Worm (Caenorhabditis elegans) whole organism, mixed stage, embryonic: ENCODE data around the gene fbxa-126.

Experiments
- M03D4.4 ChIP-seq: sonication (generic microtip); optimal IDR thresholded peaks from 2 replicates; lab custom pipeline; 2017; ENCODE audit warnings: mild to moderate bottlenecking, missing genetic modification characterization, missing compliant biosample characterization
- bed-3 ChIP-seq: fragments of 200-800 bp; sonication (Bioruptor generic); optimal IDR thresholded peaks from 3 replicates; lab custom pipeline; 2018; ENCODE audit warnings: mild to moderate bottlenecking, missing genetic modification characterization, moderate library complexity, missing compliant biosample characterization
- blmp-1 ChIP-seq: fragments of 150-350 bp; optimal IDR thresholded peaks from 2 replicates; lab custom pipeline; 2014; ENCODE audit warnings: missing biosample characterization, missing genetic modification characterization
- ceh-43 ChIP-seq: fragments of 200-800 bp; sonication (Bioruptor generic); optimal IDR thresholded peaks from 2 replicates; lab custom pipeline; 2018; ENCODE audit warnings: mild to moderate bottlenecking, missing genetic modification characterization, moderate library complexity, missing compliant biosample characterization
- ceh-83 ChIP-seq: fragments of 200-800 bp; sonication (Bioruptor generic); optimal IDR thresholded peaks from 2 replicates; lab custom pipeline; 2018; ENCODE audit warnings: mild to moderate bottlenecking, missing genetic modification characterization, missing compliant biosample characterization
- ces-1 ChIP-seq: fragments of 150-350 bp; optimal IDR thresholded peaks from 2 replicates; lab custom pipeline; 2014; ENCODE audit warnings: missing biosample characterization, missing genetic modification reagents, missing genetic modification characterization
- cnd-1 ChIP-seq: fragments of 200-800 bp; sonication (Bioruptor generic); optimal IDR thresholded peaks from 2 replicates; lab custom pipeline; 2018; ENCODE audit warnings: mild to moderate bottlenecking, missing genetic modification characterization, missing compliant biosample characterization
- drap-1 ChIP-seq: fragments of 200-800 bp; sonication (Bioruptor generic); optimal IDR thresholded peaks from 3 replicates; lab custom pipeline; 2018; ENCODE audit warnings: mild to moderate bottlenecking, missing genetic modification characterization, missing compliant biosample characterization
- elt-1 ChIP-seq: sonication (generic microtip); optimal IDR thresholded peaks from 2 replicates; lab custom pipeline; 2017; ENCODE audit warnings: missing genetic modification characterization, mild to moderate bottlenecking, missing compliant biosample characterization, antibody characterized with exemption, moderate library complexity, borderline replicate concordance; ENCODE audit not compliant: insufficient read depth
- elt-3 ChIP-seq: fragments of 150-350 bp; optimal IDR thresholded peaks from 2 replicates; lab custom pipeline; 2014; ENCODE audit warnings: missing biosample characterization, missing genetic modification characterization
- flh-1 ChIP-seq: fragments of 200-800 bp; sonication (Bioruptor generic); optimal IDR thresholded peaks from 2 replicates; lab custom pipeline; 2018; ENCODE audit warnings: mild to moderate bottlenecking, missing genetic modification characterization, moderate library complexity, missing compliant biosample characterization
- ham-2 ChIP-seq: fragments of 200-800 bp; sonication (Bioruptor generic); optimal IDR thresholded peaks from 2 replicates; lab custom pipeline; 2018; ENCODE audit warnings: mild to moderate bottlenecking, missing genetic modification characterization, missing compliant biosample characterization
- hlh-1 ChIP-seq: fragments of 150-350 bp; optimal IDR thresholded peaks from 2 replicates; lab custom pipeline; 2014; ENCODE audit warnings: missing biosample characterization, missing genetic modification reagents, missing genetic modification characterization
- lin-13 ChIP-seq: fragments of 150-350 bp; optimal IDR thresholded peaks from 2 replicates; lab custom pipeline; 2014; ENCODE audit warnings: missing biosample characterization, missing genetic modification characterization
- lsy-2 ChIP-seq: fragments of 150-350 bp; optimal IDR thresholded peaks from 2 replicates; lab custom pipeline; 2014; ENCODE audit warnings: missing biosample characterization, missing genetic modification characterization
- mab-5 ChIP-seq: fragments of 150-350 bp; optimal IDR thresholded peaks from 2 replicates; lab custom pipeline; 2014; ENCODE audit warnings: missing biosample characterization, missing genetic modification characterization
- mep-1 ChIP-seq: fragments of 150-350 bp; optimal IDR thresholded peaks from 2 replicates; lab custom pipeline; 2017; ENCODE audit warnings: missing biosample characterization, missing genetic modification reagents, missing genetic modification characterization, inconsistent platforms
- nhr-12 ChIP-seq: fragments of 150-350 bp; optimal IDR thresholded peaks from 2 replicates; lab custom pipeline; 2014; ENCODE audit warnings: missing biosample characterization, missing genetic modification characterization
- nhr-2 ChIP-seq: fragments of 150-350 bp; optimal IDR thresholded peaks from 2 replicates; lab custom pipeline; 2014; ENCODE audit warnings: missing biosample characterization, missing genetic modification characterization
- nhr-237 ChIP-seq: fragments of 150-350 bp; optimal IDR thresholded peaks from 2 replicates; lab custom pipeline; 2014; ENCODE audit warnings: missing biosample characterization, missing genetic modification characterization
- nhr-28 ChIP-seq: fragments of 150-350 bp; optimal IDR thresholded peaks from 2 replicates; lab custom pipeline; 2014; ENCODE audit warnings: missing biosample characterization, missing genetic modification characterization
- nhr-76 ChIP-seq: sonication (generic microtip); optimal IDR thresholded peaks from 2 replicates; lab custom pipeline; 2017; ENCODE audit warnings: missing biosample characterization, missing genetic modification characterization
- pha-4 ChIP-seq: fragments of 150-350 bp; optimal IDR thresholded peaks from 2 replicates; lab custom pipeline; 2018; ENCODE audit warnings: missing biosample characterization, missing genetic modification reagents, missing genetic modification characterization
- sem-2 ChIP-seq: fragments of 200-800 bp; sonication (Bioruptor generic); optimal IDR thresholded peaks from 2 replicates; lab custom pipeline; 2018; ENCODE audit warnings: mild to moderate bottlenecking, missing genetic modification characterization, missing compliant biosample characterization
- snpc-4 ChIP-seq: fragments of 150-350 bp; optimal IDR thresholded peaks from 2 replicates; lab custom pipeline; 2014; ENCODE audit warnings: missing biosample characterization, missing genetic modification characterization
- sptf-1 ChIP-seq: sonication (generic microtip); optimal IDR thresholded peaks from 2 replicates; lab custom pipeline; 2017; ENCODE audit warnings: mild to moderate bottlenecking, missing genetic modification characterization, moderate library complexity, missing compliant biosample characterization
- unc-39 ChIP-seq: fragments of 150-350 bp; optimal IDR thresholded peaks from 2 replicates; lab custom pipeline; 2014; ENCODE audit warnings: missing biosample characterization, missing genetic modification characterization
- unc-62 ChIP-seq: fragments of 150-350 bp; optimal IDR thresholded peaks from 2 replicates; lab custom pipeline; 2014; ENCODE audit warnings: missing biosample characterization, missing genetic modification reagents, missing genetic modification characterization
- zip-8 ChIP-seq: fragments of 150-350 bp; optimal IDR thresholded peaks from 2 replicates; lab custom pipeline; 2014; ENCODE audit warnings: missing biosample characterization, missing genetic modification characterization
- ztf-11 ChIP-seq: fragments of 150-350 bp; optimal IDR thresholded peaks from 2 replicates; lab custom pipeline; 2014; ENCODE audit warnings: missing biosample characterization, missing genetic modification characterization

fbxa-126 gene

ce11 chrIV:14297058-14297457 lies 24.5 kb downstream of the fbxa-126 start:
- TF ChIP-seq lsy-2 (tag; lab: Kevin White, UChicago) (no peak), zip-8 (peak; percentile 88), pha-4 (no peak), nhr-2 (peak; percentile 85)

- TF ChIP-seq unc-62 (GFP tag; lab: Kevin White, UChicago), result no peak
- TF ChIP-seq pha-4, result no peak
- TF ChIP-seq nhr-12, result no peak
- no peak for TF ChIP-seq nhr-76 (tag; lab: Kevin White, UChicago)
- TF ChIP-seq mep-1, result no peak
- no peak for TF ChIP-seq snpc-4
- TF ChIP-seq cnd-1 (tag; lab: Kevin White, UChicago), result no peak
- no peak for TF ChIP-seq elt-1 (tag; lab: Kevin White, UChicago)
- TF ChIP-seq zip-8, result no peak
Measured at ce11 chrIV:14295262-14295661, 26.3 kb downstream of the fbxa-126 start.

- no peak for TF ChIP-seq nhr-76 (tag; lab: Kevin White, UChicago)
- no peak for TF ChIP-seq lin-13 (tag; lab: Kevin White, UChicago)
- TF ChIP-seq pha-4, result no peak
- no peak for TF ChIP-seq elt-3 (tag; lab: Kevin White, UChicago)
- no peak for TF ChIP-seq unc-62 (GFP tag; lab: Kevin White, UChicago)
- no peak for TF ChIP-seq ham-2
- no peak for TF ChIP-seq hlh-1
- TF ChIP-seq lsy-2 (tag; lab: Kevin White, UChicago), result no peak
- TF ChIP-seq nhr-12, result no peak
- TF ChIP-seq ztf-11 (tag; lab: Kevin White, UChicago), result no peak
- TF ChIP-seq nhr-2, result no peak
- TF ChIP-seq M03D4.4 (tag; lab: Kevin White, UChicago), result no peak
- no peak for TF ChIP-seq mab-5 (tag; lab: Kevin White, UChicago)
- TF ChIP-seq ces-1 (GFP tag; lab: Kevin White, UChicago), result no peak
- TF ChIP-seq cnd-1 (tag; lab: Kevin White, UChicago), result no peak
- TF ChIP-seq flh-1 (GFP tag; lab: Kevin White, UChicago), result no peak
Measured at ce11 chrIV:14291601-14292000, 30.0 kb downstream of the fbxa-126 start, which contains the start of gene Y64G10A.7. Y64G10A.7 (plus strand) TSS chrIV:14291901.

- TF ChIP-seq ceh-43 (GFP tag; lab: Kevin White, UChicago) (no peak), elt-3 (tag; lab: Kevin White, UChicago) (no peak), sptf-1 (tag; lab: Kevin White, UChicago) (no peak), mep-1 (no peak), nhr-12 (no peak), nhr-237 (tag; lab: Kevin White, UChicago) (no peak), ham-2 (no peak), pha-4 (no peak), mab-5 (tag; lab: Kevin White, UChicago) (no peak), nhr-2 (no peak)
Measured at ce11 chrIV:14284920-14285319, 36.6 kb downstream of the fbxa-126 start.

ce11 chrIV:14276773-14277388 lies 44.7 kb downstream of the fbxa-126 start:
- no peak for TF ChIP-seq ceh-83 (GFP tag; lab: Kevin White, UChicago)
- TF ChIP-seq ztf-11 (tag; lab: Kevin White, UChicago), result no peak
- TF ChIP-seq cnd-1 (tag; lab: Kevin White, UChicago), result no peak
- TF ChIP-seq zip-8, result no peak
- no peak for TF ChIP-seq unc-39 (tag; lab: Kevin White, UChicago)
- no peak for TF ChIP-seq blmp-1 (tag; lab: Kevin White, UChicago)
- TF ChIP-seq hlh-1, result no peak
- TF ChIP-seq nhr-237 (tag; lab: Kevin White, UChicago), result no peak
- no peak for TF ChIP-seq mep-1
- TF ChIP-seq sptf-1 (tag; lab: Kevin White, UChicago), result no peak
- TF ChIP-seq snpc-4, result no peak
- TF ChIP-seq lin-13 (tag; lab: Kevin White, UChicago), result no peak
- TF ChIP-seq bed-3 (GFP tag; lab: Kevin White, UChicago), result no peak
- no peak for TF ChIP-seq nhr-28 (tag; lab: Kevin White, UChicago)
- TF ChIP-seq sem-2 (GFP tag; lab: Kevin White, UChicago), result no peak
- no peak for TF ChIP-seq drap-1 (GFP tag; lab: Kevin White, UChicago)
- no peak for TF ChIP-seq flh-1 (GFP tag; lab: Kevin White, UChicago)
- TF ChIP-seq nhr-76 (tag; lab: Kevin White, UChicago), result no peak
- TF ChIP-seq pha-4, result no peak
- no peak for TF ChIP-seq nhr-12
